Fruit fly (Drosophila melanogaster) whole organism, embryonic: ENCODE data around the gene Cdc7.

Source experiments
- ATbp ChIP-seq: fragments of 200-800 bp; sonication (Bioruptor generic); optimal IDR thresholded peaks from 2 replicates; lab custom pipeline; 2017; ENCODE audit warnings: missing biosample characterization, mild to moderate bottlenecking, missing genetic modification characterization, missing genetic modification reagents
- Adf1 ChIP-seq: fragments of 200-800 bp; sonication (Bioruptor generic); IDR thresholded peaks from 2 replicates; pipeline ENCODE4 v1.3.6; 2022; ENCODE audit warnings: missing biosample characterization, missing genetic modification characterization
- Bteb2 ChIP-seq: fragments of 200-800 bp; sonication (Bioruptor generic); optimal IDR thresholded peaks from 2 replicates; lab custom pipeline; 2016; ENCODE audit warnings: missing biosample characterization, missing genetic modification characterization
- CG10209 ChIP-seq: fragments of 200-800 bp; sonication (Bioruptor generic); optimal IDR thresholded peaks from 3 replicates; lab custom pipeline; 2017; ENCODE audit warnings: missing biosample characterization, mild to moderate bottlenecking, missing genetic modification characterization, missing genetic modification reagents
- CG10543 ChIP-seq: fragments of 200-800 bp; sonication (Bioruptor generic); optimal IDR thresholded peaks from 3 replicates; lab custom pipeline; 2017; ENCODE audit warnings: missing biosample characterization, mild to moderate bottlenecking, missing genetic modification characterization, moderate library complexity
- CG13296 ChIP-seq: fragments of 200-800 bp; sonication (Bioruptor generic); optimal IDR thresholded peaks from 3 replicates; lab custom pipeline; 2018; ENCODE audit warnings: missing biosample characterization, mild to moderate bottlenecking, missing genetic modification characterization
- CG14710 ChIP-seq: fragments of 200-800 bp; sonication (Bioruptor generic); optimal IDR thresholded peaks from 3 replicates; lab custom pipeline; 2019; ENCODE audit warnings: missing biosample characterization, mild to moderate bottlenecking, missing genetic modification characterization, moderate library complexity
- CG14860 ChIP-seq: fragments of 200-800 bp; sonication (Bioruptor generic); IDR thresholded peaks from 3 replicates; pipeline ENCODE4 v1.3.6; 2022; ENCODE audit warnings: missing biosample characterization, missing genetic modification characterization; ENCODE audit not compliant: partially characterized antibody
- CG15601 ChIP-seq: fragments of 200-800 bp; sonication (Bioruptor generic); optimal IDR thresholded peaks from 3 replicates; lab custom pipeline; 2019; ENCODE audit warnings: missing biosample characterization, mild to moderate bottlenecking, missing genetic modification characterization, moderate library complexity
- CG2199 ChIP-seq: fragments of 200-800 bp; sonication (Bioruptor generic); IDR thresholded peaks from 3 replicates; pipeline ENCODE4 v1.3.6; 2022; ENCODE audit warnings: missing biosample characterization, missing genetic modification characterization
- CG32532 ChIP-seq: fragments of 200-800 bp; sonication (Bioruptor generic); IDR thresholded peaks from 2 replicates; pipeline ENCODE4 v1.3.6; 2022; ENCODE audit warnings: missing biosample characterization, missing genetic modification characterization
- CG3281 ChIP-seq: fragments of 200-800 bp; sonication (Bioruptor generic); optimal IDR thresholded peaks from 3 replicates; lab custom pipeline; 2017; ENCODE audit warnings: missing biosample characterization, mild to moderate bottlenecking, missing genetic modification characterization
- CG34376 ChIP-seq: fragments of 200-800 bp; sonication (Bioruptor generic); optimal IDR thresholded peaks from 2 replicates; lab custom pipeline; 2018; ENCODE audit warnings: missing biosample characterization, mild to moderate bottlenecking, missing genetic modification characterization
- CG34422 ChIP-seq: fragments of 200-800 bp; sonication (Bioruptor generic); IDR thresholded peaks from 3 replicates; pipeline ENCODE4 v1.3.6; 2022; ENCODE audit warnings: missing biosample characterization, missing genetic modification characterization
- CG4730 ChIP-seq: fragments of 200-800 bp; sonication (Bioruptor generic); IDR thresholded peaks from 2 replicates; pipeline ENCODE4 v1.3.6; 2022; ENCODE audit warnings: missing biosample characterization, missing genetic modification characterization
- CG7271 ChIP-seq: fragments of 200-800 bp; sonication (Bioruptor generic); optimal IDR thresholded peaks from 2 replicates; lab custom pipeline; 2018; ENCODE audit warnings: missing biosample characterization, mild to moderate bottlenecking, missing genetic modification characterization, moderate library complexity
- CG7357 ChIP-seq: fragments of 200-800 bp; sonication (Bioruptor generic); IDR thresholded peaks from 3 replicates; pipeline ENCODE4 v1.3.6; 2022; ENCODE audit warnings: missing biosample characterization, missing genetic modification characterization
- CG7745 ChIP-seq: fragments of 200-800 bp; sonication (Bioruptor generic); optimal IDR thresholded peaks from 2 replicates; lab custom pipeline; 2018; ENCODE audit warnings: missing biosample characterization, mild to moderate bottlenecking, missing genetic modification characterization, moderate library complexity
- Dad ChIP-seq: fragments of 200-800 bp; sonication (Bioruptor generic); optimal IDR thresholded peaks from 3 replicates; lab custom pipeline; 2016; ENCODE audit warnings: missing biosample characterization, missing genetic modification characterization
- Deaf1 ChIP-seq: fragments of 200-800 bp; optimal IDR thresholded peaks from 3 replicates; lab custom pipeline; 2019; ENCODE audit warnings: missing biosample characterization, mild to moderate bottlenecking, missing genetic modification characterization, moderate library complexity
- Doc3 ChIP-seq: fragments of 200-800 bp; sonication (Bioruptor generic); IDR thresholded peaks from 3 replicates; pipeline ENCODE4 v1.3.6; 2022; ENCODE audit warnings: missing biosample characterization, missing genetic modification characterization; ENCODE audit not compliant: partially characterized antibody
- Elba2 ChIP-seq: fragments of 200-800 bp; sonication (Bioruptor generic); optimal IDR thresholded peaks from 3 replicates; lab custom pipeline; 2016; ENCODE audit warnings: missing biosample characterization, missing genetic modification characterization
- H2.0 ChIP-seq: fragments of 200-800 bp; sonication (Bioruptor generic); IDR thresholded peaks from 2 replicates; pipeline ENCODE4 v1.3.6; 2022; ENCODE audit warnings: missing biosample characterization, missing genetic modification characterization
- HLH54F ChIP-seq: fragments of 200-800 bp; sonication (Bioruptor generic); optimal IDR thresholded peaks from 3 replicates; lab custom pipeline; 2016; ENCODE audit warnings: missing biosample characterization, missing genetic modification characterization
- NFAT ChIP-seq: fragments of 200-800 bp; sonication (Bioruptor generic); IDR thresholded peaks from 2 replicates; pipeline ENCODE4 v1.3.6; 2022; ENCODE audit warnings: missing biosample characterization, missing genetic modification characterization
- Nf-YC ChIP-seq: fragments of 200-800 bp; optimal IDR thresholded peaks from 3 replicates; lab custom pipeline; 2019; ENCODE audit warnings: missing biosample characterization, mild to moderate bottlenecking, missing genetic modification characterization, moderate library complexity
- Pdp1 ChIP-seq, 2 experiments: fragments of 200-800 bp; sonication (Bioruptor generic); optimal IDR thresholded peaks; 3 replicates each; lab custom pipeline; 2016; ENCODE audit warnings: missing biosample characterization in 2 of 2, missing genetic modification characterization in 2 of 2, mild to moderate bottlenecking in 1 of 2, moderate library complexity in 1 of 2
- Tbp ChIP-seq: fragments of >200 bp; optimal IDR thresholded peaks from 2 replicates; lab custom pipeline; 2018; ENCODE audit warnings: missing biosample characterization, missing genetic modification characterization
- al ChIP-seq: fragments of 200-800 bp; sonication (Bioruptor generic); IDR thresholded peaks from 2 replicates; pipeline ENCODE4 v1.3.6; 2022; ENCODE audit warnings: missing biosample characterization, missing genetic modification characterization
- amos ChIP-seq: fragments of 200-800 bp; sonication (Bioruptor generic); IDR thresholded peaks from 2 replicates; pipeline ENCODE4 v1.3.6; 2022; ENCODE audit warnings: missing biosample characterization, missing genetic modification characterization; ENCODE audit not compliant: partially characterized antibody
- az2 ChIP-seq: fragments of 200-800 bp; sonication (Bioruptor generic); optimal IDR thresholded peaks from 3 replicates; lab custom pipeline; 2016; ENCODE audit warnings: missing biosample characterization, missing genetic modification characterization
- chinmo ChIP-seq: fragments of 200-800 bp; sonication (Bioruptor generic); IDR thresholded peaks from 4 replicates; pipeline ENCODE4 v1.3.6; 2022; ENCODE audit warnings: missing biosample characterization, missing genetic modification characterization; ENCODE audit not compliant: partially characterized antibody
- dati ChIP-seq: fragments of 200-800 bp; sonication (Bioruptor generic); IDR thresholded peaks from 2 replicates; pipeline ENCODE4 v1.3.6; 2022; ENCODE audit warnings: missing biosample characterization, missing genetic modification characterization
- dimm ChIP-seq: fragments of 200-800 bp; sonication (Bioruptor generic); IDR thresholded peaks from 2 replicates; pipeline ENCODE4 v1.3.6; 2022; ENCODE audit warnings: missing biosample characterization, missing genetic modification characterization
- fd102C ChIP-seq: fragments of 200-800 bp; sonication (Bioruptor generic); optimal IDR thresholded peaks from 2 replicates; lab custom pipeline; 2018; ENCODE audit warnings: missing biosample characterization, mild to moderate bottlenecking, missing genetic modification characterization, moderate library complexity
- fd64A ChIP-seq: fragments of 200-800 bp; sonication (Bioruptor generic); optimal IDR thresholded peaks from 3 replicates; lab custom pipeline; 2018; ENCODE audit warnings: missing biosample characterization, mild to moderate bottlenecking, missing genetic modification characterization
- fd96Cb ChIP-seq: fragments of 200-800 bp; sonication (Bioruptor generic); optimal IDR thresholded peaks from 2 replicates; lab custom pipeline; 2018; ENCODE audit warnings: missing biosample characterization, mild to moderate bottlenecking, missing genetic modification characterization, moderate library complexity
- grn ChIP-seq: fragments of 200-800 bp; sonication (Bioruptor generic); optimal IDR thresholded peaks from 3 replicates; lab custom pipeline; 2017; ENCODE audit warnings: missing biosample characterization, missing genetic modification characterization
- ind ChIP-seq: fragments of 200-800 bp; sonication (Bioruptor generic); optimal IDR thresholded peaks from 3 replicates; lab custom pipeline; 2016; ENCODE audit warnings: missing biosample characterization, missing genetic modification characterization
- lbe ChIP-seq: fragments of 200-800 bp; sonication (Bioruptor generic); optimal IDR thresholded peaks from 2 replicates; lab custom pipeline; 2016; ENCODE audit warnings: missing biosample characterization, mild to moderate bottlenecking, missing genetic modification characterization
- mirr ChIP-seq: fragments of 200-800 bp; sonication (Bioruptor generic); optimal IDR thresholded peaks from 3 replicates; lab custom pipeline; 2018; ENCODE audit warnings: missing biosample characterization, mild to moderate bottlenecking, missing genetic modification characterization
- nerfin-2 ChIP-seq: fragments of 200-800 bp; sonication (Bioruptor generic); IDR thresholded peaks from 2 replicates; pipeline ENCODE4 v1.3.6; 2022; ENCODE audit warnings: missing biosample characterization, missing genetic modification characterization; ENCODE audit not compliant: partially characterized antibody
- rib ChIP-seq: fragments of 200-800 bp; sonication (Bioruptor generic); IDR thresholded peaks from 2 replicates; pipeline ENCODE4 v1.3.6; 2022; ENCODE audit warnings: missing biosample characterization, missing genetic modification characterization
- seq ChIP-seq: fragments of 200-800 bp; sonication (Bioruptor generic); IDR thresholded peaks from 2 replicates; pipeline ENCODE4 v1.3.6; 2022; ENCODE audit warnings: missing biosample characterization, missing genetic modification characterization
- sug ChIP-seq: fragments of 200-800 bp; optimal IDR thresholded peaks from 2 replicates; lab custom pipeline; 2019; ENCODE audit warnings: missing biosample characterization, mild to moderate bottlenecking, missing genetic modification characterization, moderate library complexity
- tgo ChIP-seq: fragments of 200-800 bp; sonication (Bioruptor generic); IDR thresholded peaks from 3 replicates; pipeline ENCODE4 v1.3.6; 2022; ENCODE audit warnings: missing biosample characterization, missing genetic modification characterization
- wdn ChIP-seq: fragments of 200-800 bp; sonication (Bioruptor generic); IDR thresholded peaks from 2 replicates; pipeline ENCODE4 v1.3.6; 2022; ENCODE audit warnings: missing biosample characterization, missing genetic modification characterization
- wek ChIP-seq: fragments of 200-800 bp; sonication (Bioruptor generic); optimal IDR thresholded peaks from 3 replicates; lab custom pipeline; 2018; ENCODE audit warnings: missing biosample characterization, mild to moderate bottlenecking, missing genetic modification characterization, moderate library complexity
- zen ChIP-seq: fragments of 200-800 bp; sonication (Bioruptor generic); optimal IDR thresholded peaks from 3 replicates; lab custom pipeline; 2018; ENCODE audit warnings: missing biosample characterization, mild to moderate bottlenecking, missing genetic modification characterization, moderate library complexity
- zf30C ChIP-seq: fragments of 200-800 bp; sonication (Bioruptor generic); optimal IDR thresholded peaks from 3 replicates; lab custom pipeline; 2018; ENCODE audit warnings: missing biosample characterization, mild to moderate bottlenecking, missing genetic modification characterization

Gene Cdc7

DNA sequence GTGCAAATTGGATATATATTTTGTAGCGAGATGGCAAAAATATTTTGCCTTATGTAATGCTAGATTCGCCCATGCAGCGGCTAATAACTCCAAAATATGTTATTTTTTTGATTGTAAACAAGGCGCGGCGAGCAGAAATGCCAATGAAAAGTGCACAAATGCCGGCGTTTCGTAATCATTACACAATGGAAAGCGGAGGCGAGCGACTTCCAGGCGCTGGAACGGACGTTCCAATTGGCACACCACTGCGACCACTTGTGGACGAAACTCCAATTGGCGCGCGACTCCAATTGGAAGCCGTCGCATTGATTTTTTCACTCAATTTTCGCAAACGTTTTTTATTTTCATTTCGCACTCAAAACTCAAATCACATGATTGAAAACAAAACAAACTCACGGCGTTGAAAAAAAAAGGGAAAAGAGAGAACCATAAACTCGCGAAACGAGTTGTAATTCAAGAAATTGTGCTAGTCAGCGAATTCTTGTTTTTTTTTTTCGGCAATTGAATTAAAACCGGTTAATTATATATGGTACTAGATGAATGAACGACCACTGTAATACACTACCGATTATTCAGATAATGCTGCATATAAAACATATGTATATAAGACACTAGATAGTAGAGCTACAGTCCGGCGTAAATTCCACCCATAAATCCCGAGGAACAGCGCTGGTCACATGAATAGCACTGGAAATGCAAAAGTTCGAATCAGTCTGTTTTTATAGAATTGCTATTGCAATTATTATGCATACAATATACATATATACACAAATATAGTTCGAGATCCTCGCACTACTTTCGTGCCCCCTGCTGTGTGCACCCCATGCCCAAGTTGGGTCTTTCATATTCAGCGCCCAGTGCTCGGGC lies 24.5 kb downstream of the Cdc7 start, which contains the start of gene ND-ASHI (continued):
- TF ChIP-seq tgo: peak; percentile 94
- TF ChIP-seq ind: peak; percentile 95
- peak; percentile 92 for TF ChIP-seq CG10209
- peak; percentile 90 for TF ChIP-seq CG2199 (GFP tag; lab: Robert Waterston, UW)
- peak; percentile 22 for TF ChIP-seq grn (GFP tag; lab: Kevin White, UChicago)
- peak; percentile 81 for TF ChIP-seq Elba2 (GFP tag; lab: Kevin White, UChicago)
- peak; percentile 58 for TF ChIP-seq CG7271 (tag; lab: Kevin White, UChicago)
- TF ChIP-seq lbe: peak; percentile 93
- TF ChIP-seq H2.0 (GFP tag; lab: Robert Waterston, UW): peak; percentile 93
- TF ChIP-seq al: peak; percentile 95
- peak; percentile 89 for TF ChIP-seq dati (GFP tag; lab: Robert Waterston, UW)
- TF ChIP-seq Adf1: peak; percentile 80
- TF ChIP-seq fd64A (GFP tag; lab: Kevin White, UChicago): peak; percentile 81
- peak; percentile 90 for TF ChIP-seq Dad (GFP tag; lab: Kevin White, UChicago)
- peak; percentile 95 for TF ChIP-seq seq (GFP tag; lab: Robert Waterston, UW)
- peak; percentile 97 for TF ChIP-seq wdn
- peak; percentile 89 for TF ChIP-seq fd96Cb (tag; lab: Kevin White, UChicago)
- TF ChIP-seq CG13296: peak; percentile 95

DNA sequence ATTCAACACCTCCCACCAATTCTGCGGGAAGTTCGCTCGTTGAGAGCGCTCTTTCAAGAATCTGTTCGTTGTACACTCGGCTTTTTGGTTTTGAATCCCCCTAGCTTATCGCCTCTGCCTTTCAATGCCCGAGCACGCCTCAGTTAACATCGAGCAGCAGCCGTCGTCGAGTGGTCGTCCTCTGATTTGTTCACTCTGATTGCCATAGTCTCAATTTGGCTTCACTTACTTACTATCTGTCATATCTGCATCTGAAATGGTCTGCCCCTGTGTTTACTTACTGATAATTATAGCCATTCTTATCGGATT lies 25.1 kb downstream of the Cdc7 start:
- no peak for TF ChIP-seq CG7357
- TF ChIP-seq Doc3 (GFP tag; lab: Robert Waterston, UW): no peak
- no peak for TF ChIP-seq CG14860 (GFP tag; lab: Robert Waterston, UW)
- no peak for TF ChIP-seq zf30C (GFP tag; lab: Kevin White, UChicago)
- no peak for TF ChIP-seq CG4730 (GFP tag; lab: Robert Waterston, UW)
- no peak for TF ChIP-seq nerfin-2 (GFP tag; lab: Robert Waterston, UW)
- TF ChIP-seq sug (tag; lab: Kevin White, UChicago): peak; percentile 40
- TF ChIP-seq az2 (GFP tag; lab: Kevin White, UChicago): no peak
- no peak for TF ChIP-seq chinmo (GFP tag; lab: Robert Waterston, UW)
- no peak for TF ChIP-seq amos (GFP tag; lab: Robert Waterston, UW)
- no peak for TF ChIP-seq mirr (GFP tag; lab: Kevin White, UChicago)
- no peak for TF ChIP-seq CG7745 (tag; lab: Kevin White, UChicago)
- no peak for TF ChIP-seq CG32532
- TF ChIP-seq ATbp: no peak
- TF ChIP-seq grn (GFP tag; lab: Kevin White, UChicago): no peak
- TF ChIP-seq wek (GFP tag; lab: Kevin White, UChicago): no peak
- peak; percentile 56 for TF ChIP-seq CG10543
- TF ChIP-seq CG14710: no peak
- no peak for TF ChIP-seq Nf-YC (tag; lab: Kevin White, UChicago)
- TF ChIP-seq HLH54F: no peak
- TF ChIP-seq rib (GFP tag; lab: Robert Waterston, UW): peak; percentile 6; the same call in 1 of the 2 replicates
- no peak for TF ChIP-seq Tbp
- TF ChIP-seq NFAT (GFP tag; lab: Robert Waterston, UW): no peak
- no peak for TF ChIP-seq CG3281
- TF ChIP-seq Bteb2 (GFP tag; lab: Kevin White, UChicago): no peak
- no peak for TF ChIP-seq dimm (GFP tag; lab: Robert Waterston, UW)
- TF ChIP-seq fd102C (GFP tag; lab: Kevin White, UChicago): no peak
- peak; percentile 73 for TF ChIP-seq CG34376 (GFP tag; lab: Kevin White, UChicago)
- TF ChIP-seq Deaf1 (tag; lab: Kevin White, UChicago): peak; percentile 87
- TF ChIP-seq Pdp1 (GFP tag; optimal IDR thresholded peaks at IDR 0.05; lab: Kevin White, UChicago): no peak
- no peak for TF ChIP-seq CG34422 (GFP tag; lab: Robert Waterston, UW)
- TF ChIP-seq zen (tag; lab: Kevin White, UChicago): no peak
- no peak for TF ChIP-seq CG15601 (tag; lab: Kevin White, UChicago)
